5 worm cellular contexts compared by ENCODE assay signal in genomic region chrII:12339152-12339551, ce11.
TF ChIP-seq lines count a peak whose summit lies in the region.

No protein-coding gene starts in this region.

TF ChIP-seq in whole organism, L1 larva, 84 proteins besides CTCF, POLR2A, EP300 and RAD21 (continues in another document):
- no peak for TF ChIP-seq lin-14 (GFP tag; optimal IDR thresholded peaks at IDR 0.05; lab: Kevin White, UChicago)
- peak; percentile 67 to 83 for TF ChIP-seq lin-35 (GFP tag; optimal IDR thresholded peaks at IDR 0.05; lab: Kevin White, UChicago)
- no peak for TF ChIP-seq sptf-1 (tag; optimal IDR thresholded peaks at IDR 0.05; lab: Kevin White, UChicago)
- no peak for TF ChIP-seq efl-3 (GFP tag; optimal IDR thresholded peaks at IDR 0.05; lab: Kevin White, UChicago)
- no peak for TF ChIP-seq nhr-11 (tag; optimal IDR thresholded peaks at IDR 0.05; lab: Kevin White, UChicago)
- TF ChIP-seq grh-1 (GFP tag; IDR thresholded peaks at IDR 0.05; lab: Robert Waterston, UW) = no peak
- no peak for TF ChIP-seq fkh-4 (tag; optimal IDR thresholded peaks at IDR 0.05; lab: Kevin White, UChicago; ENCODE audit: borderline replicate concordance)
- TF ChIP-seq rnt-1 (tag; optimal IDR thresholded peaks at IDR 0.05; lab: Kevin White, UChicago) = peak; percentile 80
- TF ChIP-seq dpl-1 (GFP tag; optimal IDR thresholded peaks at IDR 0.05; lab: Kevin White, UChicago) = peak; percentile 64 to 73 (median 68)
- TF ChIP-seq pax-3 (tag; optimal IDR thresholded peaks at IDR 0.05; lab: Kevin White, UChicago) = peak; percentile 60
- peak; percentile 68 for TF ChIP-seq nhr-85 (tag; lab: Kevin White, UChicago)
- TF ChIP-seq xbp-1 (tag; optimal IDR thresholded peaks at IDR 0.05; lab: Kevin White, UChicago) = peak; percentile 73
- TF ChIP-seq nhr-19 (GFP tag; conservative IDR thresholded peaks at IDR 0.05; lab: Robert Waterston, UW) = peak; percentile 62
- peak; percentile 91 to 95 for TF ChIP-seq lsy-2 (tag; optimal IDR thresholded peaks at IDR 0.05; lab: Kevin White, UChicago)
- TF ChIP-seq mep-1 (tag; optimal IDR thresholded peaks at IDR 0.05; lab: Kevin White, UChicago) = peak; percentile 80
- TF ChIP-seq aha-1 (tag; optimal IDR thresholded peaks at IDR 0.05; lab: Kevin White, UChicago) = no peak
- no peak for TF ChIP-seq ceh-8 (GFP tag; optimal IDR thresholded peaks at IDR 0.05; lab: Kevin White, UChicago)
- TF ChIP-seq snu-23 (GFP tag; optimal IDR thresholded peaks at IDR 0.05; lab: Kevin White, UChicago) = peak; percentile 85

TF ChIP-seq in whole organism, L3 larva, 47 proteins besides CTCF, POLR2A, EP300 and RAD21 (continues in another document):
- peak; percentile 91 for TF ChIP-seq ceh-28 (tag; optimal IDR thresholded peaks at IDR 0.05; lab: Kevin White, UChicago)
- TF ChIP-seq ceh-9 (tag; optimal IDR thresholded peaks at IDR 0.05; lab: Kevin White, UChicago) = no peak
- TF ChIP-seq zag-1 (tag; optimal IDR thresholded peaks at IDR 0.05; lab: Kevin White, UChicago) = no peak
- TF ChIP-seq unc-62 (GFP tag; optimal IDR thresholded peaks at IDR 0.05; lab: Kevin White, UChicago) = no peak
- TF ChIP-seq fkh-10 (GFP tag; optimal IDR thresholded peaks at IDR 0.05; lab: Kevin White, UChicago) = peak; percentile 0
- no peak for TF ChIP-seq nhr-67 (tag; optimal IDR thresholded peaks at IDR 0.05; lab: Kevin White, UChicago)
- TF ChIP-seq tbx-2 (tag; optimal IDR thresholded peaks at IDR 0.05; lab: Kevin White, UChicago) = no peak
- TF ChIP-seq ceh-82 (tag; optimal IDR thresholded peaks at IDR 0.05; lab: Kevin White, UChicago) = no peak
- no peak for TF ChIP-seq nhr-11 (tag; optimal IDR thresholded peaks at IDR 0.05; lab: Kevin White, UChicago)
- TF ChIP-seq nhr-237 (tag; optimal IDR thresholded peaks at IDR 0.05; lab: Kevin White, UChicago) = no peak
- no peak for TF ChIP-seq ZK546.5 (tag; optimal IDR thresholded peaks at IDR 0.05; lab: Kevin White, UChicago)
- peak; percentile 67 for TF ChIP-seq skn-1 (tag; optimal IDR thresholded peaks at IDR 0.05; lab: Kevin White, UChicago)
- TF ChIP-seq fos-1 (tag; optimal IDR thresholded peaks at IDR 0.05; lab: Kevin White, UChicago) = no peak
- TF ChIP-seq ztf-4 (tag; optimal IDR thresholded peaks at IDR 0.05; lab: Kevin White, UChicago) = no peak
- peak; percentile 43 for TF ChIP-seq elt-2 (tag; optimal IDR thresholded peaks at IDR 0.05; lab: Kevin White, UChicago)
- no peak for TF ChIP-seq aly-2 (tag; optimal IDR thresholded peaks at IDR 0.05; lab: Kevin White, UChicago)
- TF ChIP-seq hmg-11 (tag; optimal IDR thresholded peaks at IDR 0.05; lab: Kevin White, UChicago) = peak; percentile 92
- peak; percentile 80 for TF ChIP-seq egl-5 (tag; optimal IDR thresholded peaks at IDR 0.05; lab: Kevin White, UChicago)
- TF ChIP-seq fkh-2 (tag; optimal IDR thresholded peaks at IDR 0.05; lab: Kevin White, UChicago) = no peak
- no peak for TF ChIP-seq unc-39 (tag; optimal IDR thresholded peaks at IDR 0.05; lab: Kevin White, UChicago)

TF ChIP-seq in whole organism, early embryonic, 17 proteins besides CTCF, POLR2A, EP300 and RAD21:
- TF ChIP-seq F13C5.2 (tag; optimal IDR thresholded peaks at IDR 0.05; lab: Kevin White, UChicago) = peak; percentile 7
- 0 out of 2 replicates have a peak, but pooled peaks have one; percentile 34 for TF ChIP-seq sea-1 (GFP tag; conservative IDR thresholded peaks at IDR 0.05; lab: Robert Waterston, UW)
- no peak for TF ChIP-seq hmg-4 (GFP tag; optimal IDR thresholded peaks at IDR 0.05; lab: Kevin White, UChicago)

TF ChIP-seq in whole organism, midembryonic, 9 proteins besides CTCF, POLR2A, EP300 and RAD21:
- no peak; the same call in 1 of the 2 replicates for TF ChIP-seq ref-1 (GFP tag; conservative IDR thresholded peaks at IDR 0.05; lab: Robert Waterston, UW)
- TF ChIP-seq ztf-23 (GFP tag; IDR thresholded peaks at IDR 0.05; lab: Robert Waterston, UW) = 0 out of 2 replicates have a peak, but pooled peaks have one; percentile 22
- no peak for TF ChIP-seq ztf-29 (GFP tag; IDR thresholded peaks at IDR 0.05; lab: Robert Waterston, UW)
- peak; percentile 59 for TF ChIP-seq cog-1 (tag; optimal IDR thresholded peaks at IDR 0.05; lab: Kevin White, UChicago)
- TF ChIP-seq T22C8.4 (GFP tag; IDR thresholded peaks at IDR 0.05; lab: Robert Waterston, UW) = peak; percentile 80
- TF ChIP-seq flt-1 (GFP tag; IDR thresholded peaks at IDR 0.05; lab: Robert Waterston, UW) = peak; percentile 68; the same call in 1 of the 2 replicates
- TF ChIP-seq klf-2 (GFP tag; conservative IDR thresholded peaks at IDR 0.05; lab: Robert Waterston, UW) = no peak

TF ChIP-seq in whole organism, young adult, 124 proteins besides CTCF, POLR2A, EP300 and RAD21:
- no peak for TF ChIP-seq sptf-2 (GFP tag; optimal IDR thresholded peaks at IDR 0.05; lab: Kevin White, UChicago)
- TF ChIP-seq sea-2 (GFP tag; IDR thresholded peaks at IDR 0.05; lab: Robert Waterston, UW) = no peak
- no peak for TF ChIP-seq hsf-1 (GFP tag; IDR thresholded peaks at IDR 0.05; lab: Robert Waterston, UW)
- no peak for TF ChIP-seq ztf-18 (tag; optimal IDR thresholded peaks at IDR 0.05; lab: Kevin White, UChicago)
- no peak for TF ChIP-seq snpc-4 (GFP tag; optimal IDR thresholded peaks at IDR 0.05; lab: Kevin White, UChicago)
- peak in 2 of 4 experiments; percentile 13 to 37 for TF ChIP-seq snpc-4 (tag; optimal IDR thresholded peaks at IDR 0.05; lab: Kevin White, UChicago)
- no peak for TF ChIP-seq let-526 (GFP tag; IDR thresholded peaks at IDR 0.05; lab: Robert Waterston, UW)
- TF ChIP-seq lin-35 (GFP tag; optimal IDR thresholded peaks at IDR 0.05; lab: Kevin White, UChicago) = peak in 1 of 3 experiments; percentile 10
- TF ChIP-seq D2030.7 (GFP tag; IDR thresholded peaks at IDR 0.05; lab: Robert Waterston, UW) = no peak
- TF ChIP-seq lin-54 (GFP tag; optimal IDR thresholded peaks at IDR 0.05; lab: Kevin White, UChicago) = no peak
- no peak for TF ChIP-seq fkh-3 (tag; optimal IDR thresholded peaks at IDR 0.05; lab: Kevin White, UChicago)
- no peak for TF ChIP-seq die-1 (tag; optimal IDR thresholded peaks at IDR 0.05; lab: Kevin White, UChicago)
- TF ChIP-seq ceh-91 (GFP tag; IDR thresholded peaks at IDR 0.05; lab: Robert Waterston, UW) = no peak
- peak; percentile 0 for TF ChIP-seq K12H6.12 (tag; optimal IDR thresholded peaks at IDR 0.05; lab: Kevin White, UChicago)
- TF ChIP-seq madf-8 (GFP tag; conservative IDR thresholded peaks at IDR 0.05; lab: Robert Waterston, UW) = no peak
- TF ChIP-seq ceh-27 (GFP tag; optimal IDR thresholded peaks at IDR 0.05; lab: Kevin White, UChicago) = peak; percentile 56
- no peak for TF ChIP-seq aptf-2 (GFP tag; conservative IDR thresholded peaks at IDR 0.05; lab: Robert Waterston, UW)
- TF ChIP-seq ets-4 (GFP tag; optimal IDR thresholded peaks at IDR 0.05; lab: Kevin White, UChicago) = no peak
- no peak for TF ChIP-seq F49E8.2 (tag; optimal IDR thresholded peaks at IDR 0.05; lab: Kevin White, UChicago; ENCODE audit: insufficient read depth)
- TF ChIP-seq F33H1.4 (GFP tag; IDR thresholded peaks at IDR 0.05; lab: Robert Waterston, UW) = no peak
- TF ChIP-seq nfyb-1 (GFP tag; IDR thresholded peaks at IDR 0.05; lab: Robert Waterston, UW) = peak; percentile 98
- TF ChIP-seq him-1 (tag; optimal IDR thresholded peaks at IDR 0.05; lab: Kevin White, UChicago) = no peak
- no peak for TF ChIP-seq hlh-12 (tag; optimal IDR thresholded peaks at IDR 0.05; lab: Kevin White, UChicago)
- TF ChIP-seq lin-40 (tag; optimal IDR thresholded peaks at IDR 0.05; lab: Kevin White, UChicago) = peak; percentile 59
- TF ChIP-seq attf-3 (GFP tag; conservative IDR thresholded peaks at IDR 0.05; lab: Robert Waterston, UW) = no peak
- peak; percentile 90 for TF ChIP-seq hmg-1.2 (GFP tag; IDR thresholded peaks at IDR 0.05; lab: Robert Waterston, UW)
- TF ChIP-seq tbp1 (GFP tag; optimal IDR thresholded peaks at IDR 0.05; lab: Kevin White, UChicago) = no peak
- TF ChIP-seq nhr-27 (tag; optimal IDR thresholded peaks at IDR 0.05; lab: Kevin White, UChicago) = no peak
- no peak for TF ChIP-seq zfh-2 (GFP tag; conservative IDR thresholded peaks at IDR 0.05; lab: Robert Waterston, UW)
- TF ChIP-seq lir-1 (GFP tag; conservative IDR thresholded peaks at IDR 0.05; lab: Robert Waterston, UW) = peak; percentile 96
- TF ChIP-seq ztf-22 (GFP tag; optimal IDR thresholded peaks at IDR 0.05; lab: Kevin White, UChicago) = no peak

Comparison
In these comparisons a context has a peak if more than half of its experiments do, and no peak if none do; other contexts are left out.
1. Of the 8 proteins assayed by ChIP-seq in both whole organism, young adult and whole organism, L1 larva: peak only in whole organism, young adult: none; only in whole organism, L1 larva: dpl-1, efl-1, nhr-90 and unc-130; in both: none; in neither: 2; mixed calls (peak in some experiments, not most) for 2.